Worm (Caenorhabditis elegans): ENCODE results near the gene ctsa-3.2.

The ctsa-3.2 gene

ce11 chrII:9874508-9875229 lies at the start of gene ctsa-3.2, which contains the start of gene chil-2:
ctsa-3.2 (plus strand) TSS chrII:9875179.
chil-2 (minus strand) TSS chrII:9874608.
- TF ChIP-seq gei-17 (GFP tag; optimal IDR thresholded peaks at IDR 0.05): no peak

ce11 chrII:9826946-9827345 lies 48.0 kb upstream of the ctsa-3.2 start:
- TF ChIP-seq D2030.7 (GFP tag; IDR thresholded peaks at IDR 0.05): no peak
- no peak for TF ChIP-seq dox-1 (GFP tag; IDR thresholded peaks at IDR 0.05)
- TF ChIP-seq zfh-2 (GFP tag; conservative IDR thresholded peaks at IDR 0.05): 0 out of 2 replicates have a peak, but pooled peaks have one; percentile 16
- TF ChIP-seq lsl-1 (GFP tag; optimal IDR thresholded peaks at IDR 0.05): no peak
- TF ChIP-seq ztf-28 (GFP tag; IDR thresholded peaks at IDR 0.05): no peak
- no peak for TF ChIP-seq fkh-3 (tag; optimal IDR thresholded peaks at IDR 0.05)

ce11 chrII:9827852-9828251 lies 47.1 kb upstream of the ctsa-3.2 start, which contains the start of gene eyg-1:
eyg-1 (minus strand) TSS chrII:9827952.
- no peak for TF ChIP-seq ccch-3 (GFP tag; optimal IDR thresholded peaks at IDR 0.05)
- no peak for TF ChIP-seq ztf-6 (GFP tag; IDR thresholded peaks at IDR 0.05)
- no peak for TF ChIP-seq egrh-3 (GFP tag; IDR thresholded peaks at IDR 0.05)
- no peak for TF ChIP-seq F22D6.2 (tag; optimal IDR thresholded peaks at IDR 0.05)
- TF ChIP-seq Y67H2A.10 (GFP tag; conservative IDR thresholded peaks at IDR 0.05): no peak
- TF ChIP-seq Y53F4B.3 (GFP tag; IDR thresholded peaks at IDR 0.05): no peak
- TF ChIP-seq gei-17 (GFP tag; optimal IDR thresholded peaks at IDR 0.05): no peak
- no peak for TF ChIP-seq egl-18 (GFP tag; IDR thresholded peaks at IDR 0.05)
- TF ChIP-seq nhr-80 (tag; optimal IDR thresholded peaks at IDR 0.05): no peak
- no peak for TF ChIP-seq ceh-91 (GFP tag; IDR thresholded peaks at IDR 0.05)
- no peak for TF ChIP-seq fkh-3 (tag; optimal IDR thresholded peaks at IDR 0.05)
- no peak for TF ChIP-seq ceh-40 (GFP tag; IDR thresholded peaks at IDR 0.05)
- TF ChIP-seq akir-1 (GFP tag; optimal IDR thresholded peaks at IDR 0.05): no peak
- TF ChIP-seq lsl-1 (GFP tag; optimal IDR thresholded peaks at IDR 0.05): no peak

- TF ChIP-seq D2030.7 (GFP tag; IDR thresholded peaks at IDR 0.05): no peak
- no peak for TF ChIP-seq tbp1 (GFP tag; optimal IDR thresholded peaks at IDR 0.05)
- TF ChIP-seq nhr-27 (tag; optimal IDR thresholded peaks at IDR 0.05): no peak
- TF ChIP-seq madf-6 (GFP tag; IDR thresholded peaks at IDR 0.05): no peak
- TF ChIP-seq Y79H2A.3 (GFP tag; conservative IDR thresholded peaks at IDR 0.05): no peak
- no peak for TF ChIP-seq C17E4.6 (GFP tag; IDR thresholded peaks at IDR 0.05)
- TF ChIP-seq dpl-1 (GFP tag; optimal IDR thresholded peaks at IDR 0.05): no peak
- no peak for TF ChIP-seq K11D2.4 (GFP tag; IDR thresholded peaks at IDR 0.05)
- no peak for TF ChIP-seq pha-4 (tag; optimal IDR thresholded peaks at IDR 0.05)
- TF ChIP-seq mxl-1 (tag; optimal IDR thresholded peaks at IDR 0.05): no peak
- no peak for TF ChIP-seq sptf-2 (GFP tag; optimal IDR thresholded peaks at IDR 0.05)
- TF ChIP-seq chd-7 (tag; optimal IDR thresholded peaks at IDR 0.05): no peak
Measured at ce11 chrII:9828502-9828901, 46.5 kb upstream of the ctsa-3.2 start.

ce11 chrII:9829108-9829507 lies 45.9 kb upstream of the ctsa-3.2 start, which contains the start of gene ZK938.1:
ZK938.1 (plus strand) TSS chrII:9829408.
- TF ChIP-seq attf-6 (GFP tag; IDR thresholded peaks at IDR 0.05) (no peak), lin-54 (GFP tag; optimal IDR thresholded peaks at IDR 0.05) (no peak), unc-130 (GFP tag; optimal IDR thresholded peaks at IDR 0.05) (no peak), F52B5.7 (tag; optimal IDR thresholded peaks at IDR 0.05) (no peak), T07F8.4 (tag; optimal IDR thresholded peaks at IDR 0.05) (no peak), akir-1 (GFP tag; optimal IDR thresholded peaks at IDR 0.05) (no peak), ceh-58 (GFP tag; IDR thresholded peaks at IDR 0.05) (no peak), egrh-3 (GFP tag; IDR thresholded peaks at IDR 0.05) (no peak), dpl-1 (GFP tag; optimal IDR thresholded peaks at IDR 0.05) (no peak), hrde-1 (tag; optimal IDR thresholded peaks at IDR 0.05; ENCODE audit: borderline replicate concordance) (no peak), repo-1 (tag; optimal IDR thresholded peaks at IDR 0.05) (no peak), lin-35 (GFP tag; optimal IDR thresholded peaks at IDR 0.05) (no peak), ztf-26 (tag; optimal IDR thresholded peaks at IDR 0.05) (no peak), F39B2.1 (GFP tag; IDR thresholded peaks at IDR 0.05) (no peak), unc-62 (GFP tag; optimal IDR thresholded peaks at IDR 0.05) (no peak)

Data from whole organism, young adult.